Worm (Caenorhabditis elegans): ENCODE data around the gene C07A9.5.

DNA sequence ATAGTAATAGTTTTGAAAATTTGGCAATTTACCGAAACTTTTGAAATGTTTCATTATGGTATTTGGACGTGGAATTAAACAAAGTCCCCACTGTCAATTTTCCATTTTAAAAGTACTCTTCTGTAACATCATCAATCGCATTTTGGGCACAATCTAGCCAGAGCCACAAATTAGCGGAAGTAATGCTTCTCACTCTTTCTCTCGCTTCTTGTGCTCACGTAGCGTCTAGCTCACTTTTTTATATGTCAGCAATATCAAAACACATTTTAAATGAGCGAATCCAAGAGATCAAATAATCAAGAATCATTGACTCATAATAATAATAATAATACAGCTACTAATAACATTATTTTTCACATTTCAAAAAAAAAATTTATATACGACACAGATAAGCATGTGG, 18.7 kb downstream of the C07A9.5 start:
- no peak for TF ChIP-seq sptf-1 (tag; optimal IDR thresholded peaks at IDR 0.05)
- no peak for TF ChIP-seq snpc-4 (tag; optimal IDR thresholded peaks at IDR 0.05)
- no peak for TF ChIP-seq isw-1 (GFP tag; IDR thresholded peaks at IDR 0.05)
- TF ChIP-seq nhr-85 (tag), result no peak
- no peak for TF ChIP-seq lsy-2 (tag; optimal IDR thresholded peaks at IDR 0.05)
- TF ChIP-seq nhr-90 (tag; optimal IDR thresholded peaks at IDR 0.05; ENCODE audit: poor library complexity), result no peak
- no peak for TF ChIP-seq lin-35 (GFP tag; optimal IDR thresholded peaks at IDR 0.05)
- no peak for TF ChIP-seq ces-1 (GFP tag; optimal IDR thresholded peaks at IDR 0.05)
- no peak for TF ChIP-seq pax-3 (tag; optimal IDR thresholded peaks at IDR 0.05)
- TF ChIP-seq dsc-1 (tag; optimal IDR thresholded peaks at IDR 0.05), result no peak
- no peak for TF ChIP-seq mdl-1 (tag; optimal IDR thresholded peaks at IDR 0.05)
- no peak for TF ChIP-seq lin-15B (tag; optimal IDR thresholded peaks at IDR 0.05)
- TF ChIP-seq ztf-4 (tag; optimal IDR thresholded peaks at IDR 0.05), result no peak

Data from whole organism, L1 larva.